Fruit fly (Drosophila melanogaster) Kc167 (cell line): ENCODE measurements around the gene CG2162.

Experiments used
- Myc ChIP-seq: fragments of >200 bp; optimal IDR thresholded peaks from 2 replicates; lab custom pipeline; 2017; ENCODE audit warnings: missing external identifiers
- Sin3A ChIP-seq: fragments of >200 bp; optimal IDR thresholded peaks from 2 replicates; lab custom pipeline; 2018; ENCODE audit warnings: missing external identifiers
- h ChIP-seq: fragments of >200 bp; optimal IDR thresholded peaks from 3 replicates; lab custom pipeline; 2018; ENCODE audit warnings: missing external identifiers
- insv ChIP-seq: fragments of >200 bp; optimal IDR thresholded peaks from 3 replicates; lab custom pipeline; 2018; ENCODE audit warnings: missing external identifiers
- psq ChIP-seq: fragments of >200 bp; optimal IDR thresholded peaks from 2 replicates; lab custom pipeline; 2017; ENCODE audit warnings: missing external identifiers
- ttk ChIP-seq: sonication (Bioruptor generic); optimal IDR thresholded peaks from 2 replicates; lab custom pipeline; 2017; ENCODE audit warnings: missing external identifiers

- TF ChIP-seq psq (no peak), ttk (lab: Kevin White, UChicago) (no peak), Myc (lab: Kevin White, UChicago) (no peak), h (no peak), insv (lab: Kevin White, UChicago) (no peak), Sin3A (lab: Kevin White, UChicago) (no peak)
Measured at dm6 chr3L:3050185-3050584, 15.2 kb downstream of the CG2162 start, which contains the start of gene CG32485.
